Fruit fly (Drosophila melanogaster): ENCODE measurements around the gene amd.

The amd gene

dm6 chr2L:19120984-19121383 is 11.0 kb downstream of the amd start (continued):
- TF ChIP-seq chn (GFP tag; optimal IDR thresholded peaks at IDR 0.05) (peak; percentile 40), CG7839 (tag; optimal IDR thresholded peaks at IDR 0.05) (peak; percentile 51), Antp (GFP tag; optimal IDR thresholded peaks at IDR 0.05) (peak; percentile 7)

- peak; percentile 97 for TF ChIP-seq CG11560 (tag; IDR thresholded peaks at IDR 0.05)
- TF ChIP-seq Sry-δ (GFP tag; optimal IDR thresholded peaks at IDR 0.05), result peak; percentile 65
- no peak for TF ChIP-seq CG11504 (tag; optimal IDR thresholded peaks at IDR 0.05)
- peak; percentile 69; the same call in 1 of the 3 replicates for TF ChIP-seq CG34422 (GFP tag; IDR thresholded peaks at IDR 0.05)
- TF ChIP-seq insv (GFP tag; optimal IDR thresholded peaks at IDR 0.05), result peak in 1 of 2 experiments; percentile 87
- TF ChIP-seq CG14860 (GFP tag; IDR thresholded peaks at IDR 0.05; ENCODE audit: partially characterized antibody), result peak; percentile 93
- TF ChIP-seq Bteb2 (GFP tag; optimal IDR thresholded peaks at IDR 0.05), result no peak
- TF ChIP-seq CG4707 (GFP tag; optimal IDR thresholded peaks at IDR 0.05), result no peak
- TF ChIP-seq chinmo (GFP tag; IDR thresholded peaks at IDR 0.05; ENCODE audit: partially characterized antibody), result peak; percentile 71; the same call in 2 of the 4 replicates
- TF ChIP-seq Opbp (GFP tag; IDR thresholded peaks at IDR 0.05; ENCODE audit: partially characterized antibody), result peak; percentile 92
- TF ChIP-seq bbx (GFP tag; IDR thresholded peaks at IDR 0.05; ENCODE audit: partially characterized antibody), result peak; percentile 90
- TF ChIP-seq gcm2 (GFP tag; optimal IDR thresholded peaks at IDR 0.05), result no peak
- TF ChIP-seq gsb (GFP tag; IDR thresholded peaks at IDR 0.05), result no peak
- TF ChIP-seq nom (GFP tag; optimal IDR thresholded peaks at IDR 0.05), result no peak
- peak; percentile 95 for TF ChIP-seq zen2 (GFP tag; IDR thresholded peaks at IDR 0.05; ENCODE audit: partially characterized antibody)
- no peak for TF ChIP-seq CG2199 (GFP tag; IDR thresholded peaks at IDR 0.05)
- TF ChIP-seq CG14710 (tag; optimal IDR thresholded peaks at IDR 0.05), result peak; percentile 16
- TF ChIP-seq Xbp1 (GFP tag; optimal IDR thresholded peaks at IDR 0.05), result no peak
- peak; percentile 85 for TF ChIP-seq sug (tag; optimal IDR thresholded peaks at IDR 0.05)
- no peak for TF ChIP-seq CG12769 (tag; optimal IDR thresholded peaks at IDR 0.05)
- TF ChIP-seq Atf6 (GFP tag; IDR thresholded peaks at IDR 0.05), result 0 out of 2 replicates have a peak, but pooled peaks have one; percentile 6
- TF ChIP-seq CG2712 (tag; optimal IDR thresholded peaks at IDR 0.05), result peak; percentile 8
- TF ChIP-seq CG15073 (GFP tag; optimal IDR thresholded peaks at IDR 0.05), result no peak
- TF ChIP-seq tna (GFP tag; IDR thresholded peaks at IDR 0.05; ENCODE audit: partially characterized antibody), result peak; percentile 98
- peak; percentile 37 for TF ChIP-seq trem (tag; optimal IDR thresholded peaks at IDR 0.05)
- peak; percentile 98 for TF ChIP-seq bigmax (GFP tag; optimal IDR thresholded peaks at IDR 0.05)
- peak; percentile 59; the same call in 2 of the 3 replicates for TF ChIP-seq knrl (GFP tag; IDR thresholded peaks at IDR 0.05; ENCODE audit: partially characterized antibody)
- no peak for TF ChIP-seq tup (GFP tag; optimal IDR thresholded peaks at IDR 0.05)
- TF ChIP-seq tgo (GFP tag; IDR thresholded peaks at IDR 0.05), result no peak
- peak; percentile 94 for TF ChIP-seq CG34224 (GFP tag; IDR thresholded peaks at IDR 0.05; ENCODE audit: partially characterized antibody)
- no peak for TF ChIP-seq ssp (GFP tag; IDR thresholded peaks at IDR 0.05)
- peak; percentile 27; the same call in 1 of the 2 replicates for TF ChIP-seq vvl (GFP tag; IDR thresholded peaks at IDR 0.05)
- TF ChIP-seq sr (GFP tag; IDR thresholded peaks at IDR 0.05), result no peak
- no peak for TF ChIP-seq CG17612 (GFP tag; IDR thresholded peaks at IDR 0.05)
- TF ChIP-seq YL-1 (GFP tag; optimal IDR thresholded peaks at IDR 0.05), result peak; percentile 82
- TF ChIP-seq Dref (GFP tag; IDR thresholded peaks at IDR 0.05), result peak; percentile 89
- TF ChIP-seq Tbp (GFP tag; optimal IDR thresholded peaks at IDR 0.05), result no peak
- no peak for TF ChIP-seq pum (GFP tag; optimal IDR thresholded peaks at IDR 0.05)
- TF ChIP-seq slbo (GFP tag; IDR thresholded peaks at IDR 0.05), result no peak
- TF ChIP-seq vnd (GFP tag; IDR thresholded peaks at IDR 0.05; ENCODE audit: partially characterized antibody), result peak; percentile 87
- TF ChIP-seq NC2β (GFP tag; optimal IDR thresholded peaks at IDR 0.05), result no peak
- TF ChIP-seq hbn (GFP tag; IDR thresholded peaks at IDR 0.05; ENCODE audit: partially characterized antibody), result peak; percentile 72
- TF ChIP-seq CG12659 (GFP tag; optimal IDR thresholded peaks at IDR 0.05), result peak; percentile 20
- no peak for TF ChIP-seq CG1233 (GFP tag; optimal IDR thresholded peaks at IDR 0.05)
These were observed 13.6 kb downstream of the amd start, which contains the start of gene Phb1 for dm6 chr2L:19123472-19124070. Gene Phb1, minus strand, starts transcription at chr2L:19123869.
